Worm (Caenorhabditis elegans) whole organism, L4 larva: ENCODE data around the gene tag-293.
"Not testable (repeated sequence)": the region's sequence is repeated elsewhere in the genome, so short reads cannot be mapped to it uniquely, and the experiment has no call there.

Source experiments
- Y48G9A.11 ChIP-seq: fragments of 200-800 bp; sonication (Bioruptor generic); IDR thresholded peaks from 2 replicates; pipeline ENCODE4 v1.3.6; 2022; ENCODE audit warnings: missing genetic modification reagents, missing genetic modification characterization, missing compliant biosample characterization
- ctbp-1 ChIP-seq: fragments of 200-800 bp; sonication (Bioruptor generic); IDR thresholded peaks from 2 replicates; pipeline ENCODE4 v1.3.6; 2022; ENCODE audit warnings: missing genetic modification reagents, missing genetic modification characterization, missing compliant biosample characterization
- dmd-6 ChIP-seq: fragments of 200-800 bp; sonication (Bioruptor generic); IDR thresholded peaks from 2 replicates; pipeline ENCODE4 v1.3.6; 2022; ENCODE audit warnings: missing genetic modification reagents, missing genetic modification characterization, missing compliant biosample characterization
- duxl-1 ChIP-seq: sonication (generic microtip); optimal IDR thresholded peaks from 2 replicates; lab custom pipeline; 2016; ENCODE audit warnings: mild to moderate bottlenecking, missing genetic modification characterization, moderate library complexity, missing compliant biosample characterization; ENCODE audit not compliant: poor library complexity
- nhr-76 ChIP-seq: fragments of 150-350 bp; optimal IDR thresholded peaks from 2 replicates; lab custom pipeline; 2014; ENCODE audit warnings: missing biosample characterization, missing genetic modification characterization
- nhr-77 ChIP-seq: fragments of 150-350 bp; optimal IDR thresholded peaks from 2 replicates; lab custom pipeline; 2014; ENCODE audit warnings: missing biosample characterization, missing genetic modification characterization
- pqm-1 ChIP-seq: sonication (generic microtip); optimal IDR thresholded peaks from 2 replicates; lab custom pipeline; 2017; ENCODE audit warnings: missing biosample characterization, missing genetic modification characterization
- ztf-7 ChIP-seq: fragments of 150-350 bp; optimal IDR thresholded peaks from 2 replicates; lab custom pipeline; 2014; ENCODE audit warnings: missing biosample characterization, missing genetic modification characterization

DNA sequence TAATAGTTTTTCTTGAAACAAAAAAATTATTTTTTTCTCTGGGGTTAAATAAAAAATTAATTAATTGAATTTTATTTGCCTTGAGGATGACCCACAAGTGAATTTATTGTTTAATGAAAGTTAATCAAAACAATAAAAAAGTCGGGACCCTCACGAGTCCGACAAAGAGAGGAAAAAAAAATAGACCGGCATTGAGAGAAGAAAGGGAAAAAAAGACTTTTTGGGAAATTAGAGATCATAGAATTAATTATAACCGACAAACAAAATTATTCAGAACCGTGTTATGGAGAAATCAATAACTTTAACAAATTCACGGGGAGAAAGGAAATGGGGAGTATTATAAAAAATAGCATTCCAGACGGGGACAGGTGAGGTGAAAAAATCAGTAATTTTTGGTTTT lies 18.1 kb downstream of the tag-293 start, which contains the start of gene F10G2.7:
- not testable (repeated sequence) for TF ChIP-seq ctbp-1 (GFP tag; lab: Robert Waterston, UW); nhr-77 (tag; lab: Kevin White, UChicago); Y48G9A.11 (GFP tag; lab: Robert Waterston, UW); nhr-76 (tag; lab: Kevin White, UChicago); dmd-6 (GFP tag; lab: Robert Waterston, UW); pqm-1; duxl-1 (tag; lab: Kevin White, UChicago); ztf-7 (tag; lab: Kevin White, UChicago)
